Worm (Caenorhabditis elegans) whole organism, L1 larva: ENCODE data around the gene srd-19.

Experiments
- C16A3.4 ChIP-seq: fragments of 150-350 bp; optimal IDR thresholded peaks from 2 replicates; lab custom pipeline; 2014; ENCODE audit warnings: missing biosample characterization, missing genetic modification characterization
- F16B12.6 ChIP-seq: fragments of 150-350 bp; optimal IDR thresholded peaks from 2 replicates; lab custom pipeline; 2014; ENCODE audit warnings: missing biosample characterization, missing genetic modification characterization
- aly-2 ChIP-seq: fragments of 150-350 bp; optimal IDR thresholded peaks from 2 replicates; lab custom pipeline; 2014; ENCODE audit warnings: missing biosample characterization, missing genetic modification characterization
- blmp-1 ChIP-seq: fragments of 150-350 bp; optimal IDR thresholded peaks from 2 replicates; lab custom pipeline; 2014; ENCODE audit warnings: missing biosample characterization, missing genetic modification characterization
- ceh-82 ChIP-seq, 3 experiments: fragments of 150-350 bp in 1 of 3; sonication (generic microtip) in 2 of 3; optimal IDR thresholded peaks; 2 replicates each; lab custom pipeline; 2014 to 2017; ENCODE audit warnings: missing biosample characterization in 3 of 3, missing genetic modification characterization in 3 of 3
- dpl-1 ChIP-seq, 3 experiments: fragments of 150-350 bp in 2 of 3; sonication (generic microtip) in 1 of 3; optimal IDR thresholded peaks; 2 replicates each; lab custom pipeline; 2014 to 2017; ENCODE audit warnings: missing biosample characterization in 3 of 3, missing genetic modification characterization in 3 of 3, missing genetic modification reagents in 3 of 3
- dsc-1 ChIP-seq: sonication (generic microtip); optimal IDR thresholded peaks from 2 replicates; lab custom pipeline; 2016; ENCODE audit warnings: mild to moderate bottlenecking, missing genetic modification characterization, missing compliant biosample characterization
- efl-1 ChIP-seq, 4 experiments: fragments of 150-350 bp; optimal IDR thresholded peaks in 3 of 4; peaks in 1 of 4; 1 replicate in 1 of 4; 2 replicates in 3 of 4; lab custom pipeline; 2014; ENCODE audit warnings: missing biosample characterization in 2 of 4, missing genetic modification characterization in 2 of 4, missing genetic modification reagents in 2 of 4
- efl-3 ChIP-seq: fragments of 200-800 bp; sonication (Bioruptor generic); optimal IDR thresholded peaks from 2 replicates; lab custom pipeline; 2018; ENCODE audit warnings: mild to moderate bottlenecking, missing genetic modification characterization, missing compliant biosample characterization
- egl-13 ChIP-seq: sonication (generic microtip); optimal IDR thresholded peaks from 2 replicates; lab custom pipeline; 2016; ENCODE audit warnings: missing genotype, missing genetic modification reagents, missing genetic modification characterization, missing compliant biosample characterization
- ets-5 ChIP-seq: fragments of 200-800 bp; sonication (Bioruptor generic); IDR thresholded peaks from 2 replicates; pipeline ENCODE4 v1.3.6; 2022; ENCODE audit warnings: missing genetic modification characterization, missing compliant biosample characterization
- fos-1 ChIP-seq: fragments of 150-350 bp; optimal IDR thresholded peaks from 2 replicates; lab custom pipeline; 2014; ENCODE audit warnings: missing biosample characterization, missing genetic modification characterization
- hlh-17 ChIP-seq: fragments of 200-800 bp; sonication (Bioruptor generic); optimal IDR thresholded peaks from 2 replicates; lab custom pipeline; 2018; ENCODE audit warnings: missing genetic modification characterization, mild to moderate bottlenecking, missing compliant biosample characterization, moderate library complexity, borderline replicate concordance
- hpl-2 ChIP-seq: fragments of 150-350 bp; optimal IDR thresholded peaks from 2 replicates; lab custom pipeline; 2014; ENCODE audit warnings: missing biosample characterization, missing genetic modification reagents, missing genetic modification characterization
- irx-1 ChIP-seq: sonication (generic microtip); optimal IDR thresholded peaks from 2 replicates; lab custom pipeline; 2016; ENCODE audit warnings: missing genetic modification characterization, missing compliant biosample characterization
- isw-1 ChIP-seq: fragments of 200-800 bp; sonication (Bioruptor generic); IDR thresholded peaks from 2 replicates; pipeline ENCODE4 v1.3.6; 2022; ENCODE audit warnings: missing genetic modification characterization, missing compliant biosample characterization
- lin-13 ChIP-seq: fragments of 150-350 bp; optimal IDR thresholded peaks from 2 replicates; lab custom pipeline; 2014; ENCODE audit warnings: missing biosample characterization, missing genetic modification reagents, missing genetic modification characterization
- lin-15B ChIP-seq: fragments of 150-350 bp; sonication (generic microtip); optimal IDR thresholded peaks from 3 replicates; lab custom pipeline; 2014; ENCODE audit warnings: missing biosample characterization, missing genetic modification characterization
- lin-35 ChIP-seq, 2 experiments: fragments of 150-350 bp; optimal IDR thresholded peaks; 2 replicates each; lab custom pipeline; 2014; ENCODE audit warnings: missing biosample characterization in 2 of 2, missing genetic modification characterization in 2 of 2, missing genetic modification reagents in 2 of 2
- lin-39 ChIP-seq: fragments of 150-350 bp; optimal IDR thresholded peaks from 2 replicates; lab custom pipeline; 2014; ENCODE audit warnings: missing biosample characterization, missing genetic modification reagents, missing genetic modification characterization
- lsy-2 ChIP-seq, 2 experiments: fragments of 150-350 bp; optimal IDR thresholded peaks; 2 replicates each; lab custom pipeline; 2014; ENCODE audit warnings: missing biosample characterization in 2 of 2, missing genetic modification characterization in 2 of 2
- mab-9 ChIP-seq: fragments of 200-800 bp; sonication (Bioruptor generic); IDR thresholded peaks from 2 replicates; pipeline ENCODE4 v1.3.6; 2022; ENCODE audit warnings: missing genetic modification reagents, missing genetic modification characterization, missing compliant biosample characterization
- mdl-1 ChIP-seq, 2 experiments: fragments of 150-350 bp; optimal IDR thresholded peaks; 2 replicates each; lab custom pipeline; 2014 to 2017; ENCODE audit warnings: missing biosample characterization in 2 of 2, missing genetic modification characterization in 2 of 2, inconsistent platforms in 1 of 2
- mep-1 ChIP-seq: fragments of 150-350 bp; optimal IDR thresholded peaks from 2 replicates; lab custom pipeline; 2014; ENCODE audit warnings: missing biosample characterization, missing genetic modification characterization
- nhr-71 ChIP-seq: sonication (generic microtip); optimal IDR thresholded peaks from 2 replicates; lab custom pipeline; 2016; ENCODE audit warnings: mild to moderate bottlenecking, missing genetic modification characterization, moderate library complexity, missing compliant biosample characterization
- nhr-76 ChIP-seq: sonication (generic microtip); optimal IDR thresholded peaks from 2 replicates; lab custom pipeline; 2017; ENCODE audit warnings: missing biosample characterization, missing genetic modification characterization
- nhr-84 ChIP-seq: sonication (generic microtip); optimal IDR thresholded peaks from 2 replicates; lab custom pipeline; 2017; ENCODE audit warnings: missing biosample characterization, missing genetic modification characterization
- nhr-85 ChIP-seq: sonication (generic microtip); peaks from one replicate; lab custom pipeline; 2016; ENCODE audit warnings: missing genetic modification characterization, inconsistent platforms, missing compliant biosample characterization
- nhr-90 ChIP-seq: sonication (generic microtip); optimal IDR thresholded peaks from 2 replicates; lab custom pipeline; 2016; ENCODE audit warnings: mild to moderate bottlenecking, missing genetic modification characterization, missing compliant biosample characterization; ENCODE audit not compliant: poor library complexity
- pqm-1 ChIP-seq: sonication (generic microtip); optimal IDR thresholded peaks from 3 replicates; lab custom pipeline; 2017; ENCODE audit warnings: missing biosample characterization, missing genetic modification characterization
- rnt-1 ChIP-seq: sonication (generic microtip); optimal IDR thresholded peaks from 2 replicates; lab custom pipeline; 2016; ENCODE audit warnings: mild to moderate bottlenecking, missing genetic modification characterization, moderate library complexity, missing compliant biosample characterization
- snu-23 ChIP-seq: sonication (generic microtip); optimal IDR thresholded peaks from 2 replicates; lab custom pipeline; 2016; ENCODE audit warnings: missing genetic modification characterization, missing compliant biosample characterization
- tbx-2 ChIP-seq: sonication (generic microtip); optimal IDR thresholded peaks from 2 replicates; lab custom pipeline; 2016; ENCODE audit warnings: missing genetic modification characterization, missing compliant biosample characterization
- unc-130 ChIP-seq: fragments of 150-350 bp; optimal IDR thresholded peaks from 2 replicates; lab custom pipeline; 2017; ENCODE audit warnings: missing biosample characterization, missing genetic modification characterization, inconsistent platforms
- unc-30 ChIP-seq: sonication (generic microtip); optimal IDR thresholded peaks from 2 replicates; lab custom pipeline; 2017; ENCODE audit warnings: missing biosample characterization, missing genetic modification characterization
- unc-86 ChIP-seq: sonication (generic microtip); optimal IDR thresholded peaks from 2 replicates; lab custom pipeline; 2016; ENCODE audit warnings: missing genetic modification characterization, missing compliant biosample characterization
- vab-15 ChIP-seq: sonication (generic microtip); optimal IDR thresholded peaks from 2 replicates; lab custom pipeline; 2017; ENCODE audit warnings: missing genotype, mild to moderate bottlenecking, missing genetic modification characterization, missing compliant biosample characterization
- zip-4 ChIP-seq: fragments of 200-800 bp; sonication (Bioruptor generic); optimal IDR thresholded peaks from 2 replicates; lab custom pipeline; 2018; ENCODE audit warnings: mild to moderate bottlenecking, missing genetic modification characterization, moderate library complexity, missing compliant biosample characterization
- ztf-11 ChIP-seq, 2 experiments: sonication (generic microtip); optimal IDR thresholded peaks; 2 replicates each; lab custom pipeline; 2016 to 2017; ENCODE audit warnings: missing genetic modification characterization in 2 of 2, missing biosample characterization in 1 of 2, missing compliant biosample characterization in 1 of 2

Gene srd-19

DNA sequence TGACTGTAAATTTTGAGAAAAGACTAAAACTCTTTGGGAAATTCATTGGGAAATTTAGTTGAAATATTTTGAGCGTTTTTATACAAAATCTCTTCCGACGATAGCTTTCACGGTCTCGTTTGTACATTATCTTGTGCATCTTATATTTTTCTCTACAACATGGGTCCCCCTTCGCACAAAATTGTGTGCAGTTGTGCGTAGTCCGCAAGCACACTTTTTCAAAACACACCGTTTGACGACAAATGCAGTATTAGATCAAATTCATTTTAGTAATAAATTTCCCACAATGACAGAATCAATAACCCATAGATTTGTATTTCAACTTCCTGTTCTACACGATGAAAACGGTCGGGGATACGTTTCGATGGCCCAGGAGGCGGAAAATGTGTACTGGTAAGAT is 29.3 kb upstream of the srd-19 start, which contains the start of gene F25H9.2:
Gene F25H9.2, plus strand, starts transcription at position 226 of the 400 bp plus-strand sequence.
- TF ChIP-seq lin-35 (GFP tag; optimal IDR thresholded peaks at IDR 0.05; lab: Kevin White, UChicago), result peak; percentile 26 to 59
- peak; percentile 47 for TF ChIP-seq snu-23 (GFP tag; lab: Kevin White, UChicago)
- TF ChIP-seq C16A3.4, result peak; percentile 46
- peak; percentile 90 for TF ChIP-seq F16B12.6 (tag; lab: Kevin White, UChicago)
- TF ChIP-seq unc-130 (tag; lab: Kevin White, UChicago), result peak; percentile 47
- peak; percentile 25 for TF ChIP-seq nhr-71 (tag; lab: Kevin White, UChicago)
- no peak for TF ChIP-seq vab-15 (tag; lab: Kevin White, UChicago)
- no peak for TF ChIP-seq zip-4
- no peak for TF ChIP-seq hpl-2 (GFP tag; lab: Kevin White, UChicago)
- no peak for TF ChIP-seq aly-2 (tag; lab: Kevin White, UChicago)
- TF ChIP-seq dpl-1 (GFP tag; optimal IDR thresholded peaks at IDR 0.05; lab: Kevin White, UChicago), result peak in 2 of 3 experiments; percentile 55 to 61
- TF ChIP-seq irx-1 (tag; lab: Kevin White, UChicago), result no peak
- peak in 1 of 3 experiments; percentile 8 for TF ChIP-seq ceh-82 (tag; optimal IDR thresholded peaks at IDR 0.05; lab: Kevin White, UChicago)
- TF ChIP-seq lin-13 (GFP tag; lab: Kevin White, UChicago), result no peak
- peak; percentile 26 for TF ChIP-seq blmp-1 (tag; lab: Kevin White, UChicago)
- no peak for TF ChIP-seq mab-9 (GFP tag; lab: Robert Waterston, UW)
- peak; percentile 20 to 45 for TF ChIP-seq lsy-2 (tag; optimal IDR thresholded peaks at IDR 0.05; lab: Kevin White, UChicago)
- peak in 1 of 2 experiments; percentile 2 for TF ChIP-seq mdl-1 (tag; optimal IDR thresholded peaks at IDR 0.05; lab: Kevin White, UChicago)
- TF ChIP-seq efl-1 (optimal IDR thresholded peaks at IDR 0.05; lab: Kevin White, UChicago), result peak; percentile 5 to 37
- peak; percentile 36 to 43 for TF ChIP-seq efl-1 (GFP tag; optimal IDR thresholded peaks at IDR 0.05 in 1 of 2; lab: Kevin White, UChicago)
- peak; percentile 29 for TF ChIP-seq rnt-1 (tag; lab: Kevin White, UChicago)

DNA sequence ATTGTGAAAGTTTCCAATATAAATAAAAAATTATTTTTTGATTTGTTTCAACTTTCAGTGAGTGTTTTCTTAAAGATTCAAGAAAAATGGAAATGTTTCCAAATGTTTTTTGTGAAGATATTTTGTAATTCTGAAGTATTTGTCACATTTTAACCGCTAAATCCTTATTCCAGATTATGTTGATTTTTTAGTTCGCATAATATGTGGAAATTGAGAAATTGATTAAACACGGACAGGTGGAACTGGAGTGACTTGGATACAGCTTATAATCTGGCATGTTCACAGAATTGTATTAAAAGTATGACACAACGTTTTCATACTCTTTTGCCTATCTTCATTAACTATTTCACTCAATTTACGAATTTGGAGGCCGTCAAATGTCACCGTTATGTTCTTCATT is 26.9 kb upstream of the srd-19 start, which contains the start of gene lurp-3:
Gene lurp-3, plus strand, starts transcription at position 301 of the 400 bp plus-strand sequence.
- TF ChIP-seq tbx-2 (tag; lab: Kevin White, UChicago) (no peak), nhr-84 (tag; lab: Kevin White, UChicago) (no peak), nhr-90 (tag; lab: Kevin White, UChicago) (no peak), lin-39 (tag; lab: Kevin White, UChicago) (no peak), dsc-1 (tag; lab: Kevin White, UChicago) (no peak), ceh-82 (tag; optimal IDR thresholded peaks at IDR 0.05; lab: Kevin White, UChicago) (no peak), isw-1 (GFP tag; lab: Robert Waterston, UW) (no peak), pqm-1 (no peak)

DNA sequence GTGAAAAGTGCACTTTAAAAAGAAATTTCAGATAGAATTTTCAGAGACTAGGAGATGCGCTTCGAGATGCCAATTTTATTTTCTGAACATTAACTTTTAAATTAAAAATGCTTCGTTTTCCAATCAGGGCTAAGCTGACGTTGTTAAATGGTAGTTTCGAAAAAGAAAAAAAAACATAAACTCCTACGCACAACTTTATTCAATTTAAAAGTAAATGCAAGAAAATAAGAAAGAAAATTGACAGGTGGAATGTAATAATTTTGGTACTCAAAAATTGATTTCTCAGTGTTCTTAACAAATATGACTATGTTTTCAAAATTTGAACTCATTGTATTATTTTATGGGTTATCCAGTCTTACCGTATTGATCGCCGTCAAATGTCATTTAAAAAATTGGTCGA is 24.8 kb upstream of the srd-19 start, which contains the start of gene lurp-2:
Gene lurp-2, plus strand, starts transcription at position 301 of the 400 bp plus-strand sequence.
- TF ChIP-seq nhr-85 (tag; lab: Kevin White, UChicago), result no peak
- no peak for TF ChIP-seq unc-30
- TF ChIP-seq fos-1 (tag; lab: Kevin White, UChicago), result no peak
- TF ChIP-seq lin-13 (GFP tag; lab: Kevin White, UChicago), result no peak
- TF ChIP-seq ztf-11 (tag; optimal IDR thresholded peaks at IDR 0.05; lab: Kevin White, UChicago), result no peak
- no peak for TF ChIP-seq rnt-1 (tag; lab: Kevin White, UChicago)
- no peak for TF ChIP-seq unc-86 (tag; lab: Kevin White, UChicago)
- no peak for TF ChIP-seq nhr-76 (tag; lab: Kevin White, UChicago)
- TF ChIP-seq ets-5 (GFP tag; lab: Robert Waterston, UW), result no peak
- TF ChIP-seq zip-4, result no peak
- TF ChIP-seq isw-1 (GFP tag; lab: Robert Waterston, UW), result no peak
- no peak for TF ChIP-seq blmp-1 (tag; lab: Kevin White, UChicago)
- no peak for TF ChIP-seq hlh-17 (GFP tag; lab: Kevin White, UChicago)
- no peak for TF ChIP-seq lin-15B (tag; lab: Kevin White, UChicago)
- no peak for TF ChIP-seq mep-1 (tag; lab: Kevin White, UChicago)
- no peak for TF ChIP-seq efl-3 (GFP tag; lab: Kevin White, UChicago)
- TF ChIP-seq aly-2 (tag; lab: Kevin White, UChicago), result no peak
- no peak for TF ChIP-seq egl-13 (tag; lab: Kevin White, UChicago)
